Worm (Caenorhabditis elegans) whole organism, early embryonic: Measurements from ENCODE around the gene Y50E8A.11.
"Not testable (repeated sequence)": the region's sequence is repeated elsewhere in the genome, so short reads cannot be mapped to it uniquely, and the experiment has no call there.

Experiments used
- B0310.2 ChIP-seq: sonication (generic microtip); optimal IDR thresholded peaks from 2 replicates; lab custom pipeline; 2016; ENCODE audit warnings: mild to moderate bottlenecking, missing genetic modification characterization, missing compliant biosample characterization
- F13C5.2 ChIP-seq: sonication (generic microtip); optimal IDR thresholded peaks from 2 replicates; lab custom pipeline; 2017; ENCODE audit warnings: mild to moderate bottlenecking, missing genetic modification characterization, inconsistent platforms, missing compliant biosample characterization
- aly-1 ChIP-seq: sonication (generic microtip); optimal IDR thresholded peaks from 2 replicates; lab custom pipeline; 2016; ENCODE audit warnings: missing genetic modification characterization, missing compliant biosample characterization
- ama-1 ChIP-seq: fragments of 150-350 bp; optimal IDR thresholded peaks from 2 replicates; lab custom pipeline; 2014
- ceh-13 ChIP-seq: fragments of 200-800 bp; sonication (Bioruptor generic); optimal IDR thresholded peaks from 2 replicates; lab custom pipeline; 2018; ENCODE audit warnings: mild to moderate bottlenecking, missing genetic modification characterization, missing compliant biosample characterization
- ceh-36 ChIP-seq: sonication (generic microtip); optimal IDR thresholded peaks from 2 replicates; lab custom pipeline; 2016; ENCODE audit warnings: missing genetic modification characterization, inconsistent platforms, missing compliant biosample characterization
- ets-7 ChIP-seq: sonication (generic microtip); optimal IDR thresholded peaks from 2 replicates; lab custom pipeline; 2016; ENCODE audit warnings: missing genotype, missing genetic modification characterization, missing compliant biosample characterization
- flt-1 ChIP-seq: fragments of 200-800 bp; sonication (Bioruptor generic); IDR thresholded peaks from 2 replicates; pipeline ENCODE4 v1.3.6; 2022; ENCODE audit warnings: missing genetic modification characterization, missing compliant biosample characterization
- hmbx-1 ChIP-seq: sonication (generic microtip); optimal IDR thresholded peaks from 2 replicates; lab custom pipeline; 2016; ENCODE audit warnings: mild to moderate bottlenecking, missing genetic modification characterization, missing compliant biosample characterization
- hmg-4 ChIP-seq: fragments of 200-800 bp; sonication (Bioruptor generic); optimal IDR thresholded peaks from 2 replicates; lab custom pipeline; 2018; ENCODE audit warnings: mild to moderate bottlenecking, missing genetic modification characterization, missing compliant biosample characterization
- hnd-1 ChIP-seq: sonication (generic microtip); optimal IDR thresholded peaks from 2 replicates; lab custom pipeline; 2016; ENCODE audit warnings: missing genetic modification characterization, missing compliant biosample characterization
- pes-1 ChIP-seq: fragments of 200-800 bp; sonication (Bioruptor generic); IDR thresholded peaks from 2 replicates; pipeline ENCODE4 v1.3.6; 2022; ENCODE audit warnings: missing genetic modification reagents, missing genetic modification characterization, missing compliant biosample characterization
- scrt-1 ChIP-seq: fragments of 200-800 bp; sonication (Bioruptor generic); IDR thresholded peaks from 2 replicates; pipeline ENCODE4 v1.3.6; 2022; ENCODE audit warnings: missing genetic modification characterization, missing compliant biosample characterization
- sea-1 ChIP-seq: fragments of 200-800 bp; sonication (Bioruptor generic); conservative IDR thresholded peaks from 2 replicates; pipeline ENCODE4 v1.3.6; 2022; ENCODE audit warnings: missing genetic modification characterization, missing compliant biosample characterization
- tbx-11 ChIP-seq: fragments of 200-800 bp; sonication (Bioruptor generic); IDR thresholded peaks from 2 replicates; pipeline ENCODE4 v1.3.6; 2022; ENCODE audit warnings: missing genetic modification characterization, missing compliant biosample characterization
- tbx-37 ChIP-seq: fragments of 200-800 bp; sonication (Bioruptor generic); conservative IDR thresholded peaks from 2 replicates; pipeline ENCODE4 v1.3.6; 2022; ENCODE audit warnings: missing genetic modification reagents, missing genetic modification characterization, missing compliant biosample characterization
- tra-4 ChIP-seq: sonication (generic microtip); optimal IDR thresholded peaks from 2 replicates; lab custom pipeline; 2017; ENCODE audit warnings: missing genetic modification characterization, missing compliant biosample characterization

The Y50E8A.11 gene

DNA sequence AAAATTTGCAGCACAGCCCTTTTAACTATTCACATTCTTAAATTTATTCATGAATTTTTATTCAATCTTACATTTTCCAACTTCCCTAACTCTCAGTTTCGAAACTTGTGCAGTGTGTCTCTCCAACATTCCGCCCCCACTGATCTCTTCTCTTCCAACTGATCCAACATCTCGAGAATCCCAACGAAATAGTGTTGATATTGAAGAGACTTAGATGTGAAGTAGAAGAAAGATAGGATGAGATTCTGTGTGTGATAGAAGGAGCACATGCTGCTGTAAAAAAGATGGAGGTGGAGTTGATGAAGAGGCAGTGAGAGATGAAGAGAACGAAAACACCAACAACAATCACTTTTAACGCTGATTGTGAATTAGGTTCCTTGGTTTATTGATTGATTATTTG is 39.1 kb downstream of the Y50E8A.11 start:
- TF ChIP-seq tbx-11 (GFP tag; lab: Robert Waterston, UW), result no peak
- no peak for TF ChIP-seq sea-1 (GFP tag; lab: Robert Waterston, UW)
- no peak for TF ChIP-seq pes-1

DNA sequence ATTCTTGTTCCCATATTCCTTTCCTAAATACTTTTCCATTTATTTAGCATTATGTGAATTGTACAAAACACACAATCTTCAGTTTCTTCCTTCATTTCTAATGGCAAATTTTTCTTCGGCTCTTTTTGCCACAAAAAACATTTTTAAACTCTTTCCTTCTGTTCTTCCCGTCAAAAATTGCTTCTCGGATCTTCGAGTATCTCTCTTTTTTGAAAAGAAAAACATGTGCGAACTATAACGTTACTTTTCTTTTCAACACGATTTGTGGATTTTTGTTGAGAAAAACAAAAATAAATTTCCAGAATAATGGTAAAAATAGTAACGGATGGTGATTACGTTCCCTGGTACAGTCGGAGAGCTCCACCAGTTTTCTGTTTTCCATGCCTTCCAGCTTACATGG is 40.3 kb downstream of the Y50E8A.11 start, which contains the start of gene W06A7.2:
W06A7.2 (plus strand) TSS at position 301 of the 400 bp plus-strand sequence.
- TF ChIP-seq B0310.2, result no peak
- no peak for TF ChIP-seq tbx-37 (GFP tag; lab: Robert Waterston, UW)
- TF ChIP-seq ceh-13 (GFP tag; lab: Kevin White, UChicago), result no peak
- no peak for TF ChIP-seq tbx-11 (GFP tag; lab: Robert Waterston, UW)
- no peak for TF ChIP-seq sea-1 (GFP tag; lab: Robert Waterston, UW)
- no peak for TF ChIP-seq ets-7 (tag; lab: Kevin White, UChicago)
- TF ChIP-seq hnd-1 (tag; lab: Kevin White, UChicago), result no peak
- no peak for TF ChIP-seq aly-1
- no peak for TF ChIP-seq hmg-4 (GFP tag; lab: Kevin White, UChicago)
- TF ChIP-seq hmbx-1, result no peak
- TF ChIP-seq pes-1, result no peak
- no peak for TF ChIP-seq flt-1 (GFP tag; lab: Robert Waterston, UW)
- no peak for TF ChIP-seq ama-1
- TF ChIP-seq scrt-1 (GFP tag; lab: Robert Waterston, UW), result no peak
- no peak for TF ChIP-seq tra-4 (tag; lab: Kevin White, UChicago)
- no peak for TF ChIP-seq ceh-36 (tag; lab: Kevin White, UChicago)
- TF ChIP-seq F13C5.2 (tag; lab: Kevin White, UChicago), result no peak

DNA sequence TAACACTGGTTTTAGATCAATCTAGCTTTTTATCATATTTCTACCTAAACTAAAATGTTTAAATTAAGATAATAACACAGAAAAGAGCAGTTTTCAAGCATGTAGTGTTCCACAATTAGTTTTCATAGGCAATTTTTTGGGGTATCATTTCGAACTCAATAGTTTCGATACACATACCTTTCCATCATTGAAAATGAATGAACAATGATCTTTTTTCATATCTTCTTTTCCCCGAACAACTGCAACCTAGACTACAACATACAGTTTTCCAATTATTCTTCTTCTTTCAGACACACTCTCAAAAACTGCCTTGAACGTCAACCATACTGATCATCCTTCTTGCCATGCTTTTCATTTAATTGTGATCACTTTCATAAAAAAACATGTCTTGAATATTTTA is 42.9 kb downstream of the Y50E8A.11 start, which contains the start of gene W06A7.4:
W06A7.4 (plus strand) TSS at position 301 of the 400 bp plus-strand sequence.
- TF ChIP-seq ets-7 (tag; lab: Kevin White, UChicago) (no peak), B0310.2 (no peak), hnd-1 (tag; lab: Kevin White, UChicago) (no peak), F13C5.2 (tag; lab: Kevin White, UChicago) (no peak), pes-1 (no peak), aly-1 (no peak), ceh-13 (GFP tag; lab: Kevin White, UChicago) (no peak), scrt-1 (GFP tag; lab: Robert Waterston, UW) (no peak), tbx-11 (GFP tag; lab: Robert Waterston, UW) (no peak), flt-1 (GFP tag; lab: Robert Waterston, UW) (no peak), hmbx-1 (no peak), ama-1 (no peak), tbx-37 (GFP tag; lab: Robert Waterston, UW) (no peak), hmg-4 (GFP tag; lab: Kevin White, UChicago) (no peak), ceh-36 (tag; lab: Kevin White, UChicago) (no peak), sea-1 (GFP tag; lab: Robert Waterston, UW) (no peak)

DNA sequence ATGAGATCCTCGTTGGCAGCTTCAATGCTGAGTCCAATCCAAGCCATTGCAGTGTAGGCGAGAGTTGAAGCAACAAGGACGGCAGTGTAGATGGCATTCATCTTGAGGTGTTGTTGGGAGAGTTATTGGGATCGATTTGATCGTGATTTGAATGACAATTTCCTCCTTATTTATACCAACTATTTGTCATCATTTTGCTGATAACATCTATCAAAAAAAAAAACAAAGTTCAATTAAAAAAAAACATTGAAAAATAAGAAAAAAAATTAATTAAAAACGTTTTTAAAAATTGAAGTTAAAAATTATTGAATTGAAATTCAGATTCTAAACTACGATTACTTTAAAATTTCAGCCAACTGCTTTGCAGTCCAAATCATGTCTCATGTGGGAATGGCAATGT is 45.7 kb downstream of the Y50E8A.11 start, which contains the start of gene nspa-8:
nspa-8 (minus strand) TSS at position 101 of the 400 bp plus-strand sequence.
- not testable (repeated sequence) for TF ChIP-seq hnd-1 (tag; lab: Kevin White, UChicago); aly-1; tra-4 (tag; lab: Kevin White, UChicago)

DNA sequence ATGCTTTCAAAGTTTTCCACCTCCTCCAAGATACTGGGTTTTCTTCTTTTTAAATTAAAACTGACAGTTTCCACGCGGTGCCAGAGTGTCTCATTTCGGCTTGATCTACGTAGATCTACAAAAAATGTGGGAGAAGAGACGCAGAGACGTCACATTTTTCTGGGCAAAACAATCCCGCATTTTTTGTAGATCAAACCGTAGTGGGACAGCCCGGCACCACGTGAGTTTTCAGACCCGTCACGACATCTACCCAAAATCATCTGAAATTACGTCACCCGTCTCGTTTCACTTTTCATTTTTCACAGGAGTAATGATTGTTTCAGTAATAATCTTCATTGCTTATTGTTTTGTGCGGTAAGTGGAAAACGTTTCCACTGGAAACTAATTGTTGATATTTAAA is 47.2 kb downstream of the Y50E8A.11 start:
- TF ChIP-seq tbx-11 (GFP tag; lab: Robert Waterston, UW), result no peak
- TF ChIP-seq tbx-37 (GFP tag; lab: Robert Waterston, UW), result no peak
- no peak for TF ChIP-seq hmg-4 (GFP tag; lab: Kevin White, UChicago)
- no peak for TF ChIP-seq aly-1
- no peak for TF ChIP-seq ama-1
- no peak for TF ChIP-seq ceh-36 (tag; lab: Kevin White, UChicago)
- no peak for TF ChIP-seq flt-1 (GFP tag; lab: Robert Waterston, UW)
- no peak for TF ChIP-seq scrt-1 (GFP tag; lab: Robert Waterston, UW)
- no peak for TF ChIP-seq tra-4 (tag; lab: Kevin White, UChicago)

DNA sequence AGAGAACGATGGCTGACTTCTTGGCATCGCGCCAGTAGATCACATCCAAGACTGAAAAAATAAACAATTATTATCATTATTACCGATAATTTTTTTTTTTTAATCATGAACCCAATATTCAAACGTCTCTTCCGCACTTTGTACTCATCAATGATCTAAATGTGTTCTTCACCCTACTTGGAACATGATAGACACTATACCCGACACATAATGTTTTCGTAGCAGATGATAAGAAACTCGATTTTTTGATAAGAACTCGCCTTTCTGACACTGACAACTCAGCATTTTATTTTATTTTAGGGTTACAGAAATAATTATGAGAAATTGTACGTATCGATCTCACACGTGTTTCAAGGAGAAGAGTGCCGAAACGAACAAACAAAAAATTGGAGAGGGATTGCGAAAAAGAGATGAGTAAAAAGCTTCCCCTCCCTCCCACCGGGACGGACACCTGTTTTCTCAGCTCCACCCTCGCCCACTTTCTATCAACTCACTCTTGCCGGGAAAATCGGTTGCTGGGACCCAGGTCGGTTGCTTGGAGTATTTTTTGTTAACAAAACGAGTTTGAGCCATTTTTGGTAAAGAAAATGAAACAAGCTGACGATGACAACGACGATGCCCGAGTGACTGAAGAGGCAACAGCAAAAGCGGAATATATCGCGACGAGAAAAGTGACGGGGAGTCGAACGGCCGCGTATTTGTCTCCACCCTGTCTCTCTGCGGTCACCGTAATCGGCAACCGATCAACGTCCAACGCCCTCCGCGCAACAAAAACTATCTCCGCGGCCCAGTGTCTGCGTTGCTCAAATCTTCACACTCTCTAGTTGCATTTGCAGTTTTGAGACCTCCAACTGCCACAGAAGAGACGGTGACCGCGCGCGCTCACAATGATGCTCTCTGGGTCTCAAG is 49.3 kb downstream of the Y50E8A.11 start:
- TF ChIP-seq aly-1, result peak; percentile 29
- no peak for TF ChIP-seq tbx-37 (GFP tag; lab: Robert Waterston, UW)
- no peak; the same call in 1 of the 2 replicates for TF ChIP-seq tbx-11 (GFP tag; lab: Robert Waterston, UW)
- TF ChIP-seq ceh-36 (tag; lab: Kevin White, UChicago), result no peak
- no peak for TF ChIP-seq flt-1 (GFP tag; lab: Robert Waterston, UW)
- TF ChIP-seq ama-1, result no peak
- peak; percentile 19 for TF ChIP-seq B0310.2
- no peak for TF ChIP-seq ceh-13 (GFP tag; lab: Kevin White, UChicago)
- TF ChIP-seq hmg-4 (GFP tag; lab: Kevin White, UChicago), result peak; percentile 48

DNA sequence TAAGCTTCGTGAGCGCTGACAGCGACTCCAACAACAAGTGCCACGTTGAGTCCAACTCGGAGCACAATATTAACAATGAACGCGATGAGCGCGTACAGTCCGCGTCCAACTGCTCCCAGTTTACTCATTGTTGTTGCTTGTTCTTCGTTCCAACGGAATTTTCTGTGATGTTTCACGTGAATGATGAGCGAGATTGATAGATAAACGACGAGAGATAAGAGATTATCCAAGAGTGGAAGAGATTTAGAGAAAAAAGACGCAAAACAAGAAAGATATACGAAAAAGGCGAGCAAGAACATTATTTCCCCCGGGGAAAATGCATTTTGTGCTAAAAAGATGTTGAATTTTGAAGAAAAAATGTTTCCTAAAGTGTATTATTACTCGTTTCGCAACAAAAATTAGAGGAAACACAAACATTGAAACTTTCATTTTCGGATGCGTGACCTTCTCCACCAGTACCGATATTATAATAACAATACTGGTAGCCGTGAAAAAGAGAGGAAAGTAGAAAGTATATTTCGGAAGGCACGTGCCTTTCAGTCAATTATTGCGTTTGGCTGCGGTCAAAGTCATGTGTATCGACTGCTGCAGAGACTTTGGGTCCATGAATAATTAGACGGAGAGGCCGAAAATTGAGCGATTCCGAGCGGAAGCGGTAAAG is 50.4 kb downstream of the Y50E8A.11 start:
- TF ChIP-seq sea-1 (GFP tag; lab: Robert Waterston, UW) (no peak), tbx-11 (GFP tag; lab: Robert Waterston, UW) (no peak), ceh-36 (tag; lab: Kevin White, UChicago) (no peak)
